Fruit fly (Drosophila melanogaster): ENCODE data around the gene Skel.

dm6 chr3R:10714498-10714897 lies 27.8 kb downstream of the Skel start, which contains the start of gene CG4073:
- TF ChIP-seq Sox102F (GFP tag; optimal IDR thresholded peaks at IDR 0.05) (no peak), CG8632 (GFP tag; optimal IDR thresholded peaks at IDR 0.05) (no peak), fd59A (GFP tag; optimal IDR thresholded peaks at IDR 0.05) (no peak), CG16779 (tag; optimal IDR thresholded peaks at IDR 0.05) (no peak), Lpt (GFP tag; optimal IDR thresholded peaks at IDR 0.05) (no peak), Sox14 (GFP tag; optimal IDR thresholded peaks at IDR 0.05) (no peak), CG6854 (GFP tag; optimal IDR thresholded peaks at IDR 0.05) (no peak), Blimp-1 (GFP tag; optimal IDR thresholded peaks at IDR 0.05) (no peak), fkh (GFP tag; optimal IDR thresholded peaks at IDR 0.05) (no peak)
